Fruit fly (Drosophila melanogaster) whole organism, pupa: ENCODE data around the gene CG42470.

Experiments
- CG10348 ChIP-seq: fragments of 200-800 bp; sonication (Bioruptor generic); IDR thresholded peaks from 2 replicates; pipeline ENCODE4 v1.3.6; 2022; ENCODE audit warnings: missing biosample characterization, missing genetic modification characterization
- CG13204 ChIP-seq: fragments of 200-800 bp; sonication (Bioruptor generic); optimal IDR thresholded peaks from 2 replicates; lab custom pipeline; 2018; ENCODE audit warnings: missing biosample characterization, mild to moderate bottlenecking, missing genetic modification characterization, moderate library complexity
- CG15710 ChIP-seq: fragments of 200-800 bp; sonication (Bioruptor generic); optimal IDR thresholded peaks from 2 replicates; lab custom pipeline; 2018; ENCODE audit warnings: missing biosample characterization, mild to moderate bottlenecking, missing genetic modification characterization, moderate library complexity
- CG17806 ChIP-seq: fragments of 200-800 bp; sonication (Bioruptor generic); optimal IDR thresholded peaks from 2 replicates; lab custom pipeline; 2018; ENCODE audit warnings: missing biosample characterization, mild to moderate bottlenecking, missing genetic modification characterization, moderate library complexity
- CG34367 ChIP-seq: fragments of 200-800 bp; sonication (Bioruptor generic); optimal IDR thresholded peaks from 2 replicates; lab custom pipeline; 2018; ENCODE audit warnings: missing biosample characterization, mild to moderate bottlenecking, missing genetic modification characterization
- CG4496 ChIP-seq: fragments of 200-800 bp; sonication (Bioruptor generic); IDR thresholded peaks from 3 replicates; pipeline ENCODE4 v1.3.6; 2022; ENCODE audit warnings: missing biosample characterization, missing genetic modification characterization
- CG8159 ChIP-seq: fragments of 200-800 bp; sonication (Bioruptor generic); optimal IDR thresholded peaks from 3 replicates; lab custom pipeline; 2018; ENCODE audit warnings: missing biosample characterization, mild to moderate bottlenecking, missing genetic modification characterization, moderate library complexity
- Ets98B ChIP-seq: fragments of 200-800 bp; sonication (Bioruptor generic); IDR thresholded peaks from 2 replicates; pipeline ENCODE4 v1.3.6; 2022; ENCODE audit warnings: missing biosample characterization, missing genetic modification characterization
- Pif1A ChIP-seq: fragments of 200-800 bp; sonication (Bioruptor generic); optimal IDR thresholded peaks from 3 replicates; lab custom pipeline; 2016; ENCODE audit warnings: missing biosample characterization, missing genetic modification characterization
- Pif1B ChIP-seq: fragments of 200-800 bp; sonication (Bioruptor generic); optimal IDR thresholded peaks from 3 replicates; lab custom pipeline; 2016; ENCODE audit warnings: missing biosample characterization, missing genetic modification characterization
- Snoo ChIP-seq: fragments of 200-800 bp; sonication (Bioruptor generic); optimal IDR thresholded peaks from 3 replicates; lab custom pipeline; 2017; ENCODE audit warnings: missing biosample characterization, mild to moderate bottlenecking, missing genetic modification characterization, inconsistent platforms
- gl ChIP-seq: fragments of 200-800 bp; sonication (Bioruptor generic); optimal IDR thresholded peaks from 2 replicates; lab custom pipeline; 2018; ENCODE audit warnings: missing biosample characterization, mild to moderate bottlenecking, missing genetic modification characterization

DNA sequence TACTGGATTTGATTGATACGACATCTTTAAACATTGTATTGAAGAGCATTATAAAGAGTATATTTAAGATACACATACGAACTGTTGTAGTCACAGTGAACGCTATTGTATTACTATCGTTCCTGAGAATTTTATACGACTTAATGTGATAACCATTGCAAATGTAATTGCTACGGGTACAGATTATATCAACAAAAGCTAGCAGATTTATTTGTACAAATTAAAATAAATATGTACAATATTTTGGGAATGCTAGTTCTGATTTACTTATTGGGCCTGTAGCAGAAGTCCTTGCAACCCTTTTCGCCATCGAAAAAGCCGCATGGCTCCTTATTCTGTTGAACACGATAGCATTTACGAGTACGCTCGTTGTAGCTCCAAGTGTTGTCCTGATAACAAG is at the start of gene CG42470:
- TF ChIP-seq CG13204 (GFP tag; lab: Kevin White, UChicago), result no peak
- no peak for TF ChIP-seq gl (tag; lab: Kevin White, UChicago)
- TF ChIP-seq Pif1A (GFP tag; lab: Kevin White, UChicago), result no peak
- no peak for TF ChIP-seq CG10348 (GFP tag; lab: Robert Waterston, UW)
- TF ChIP-seq CG17806 (tag; lab: Kevin White, UChicago), result no peak
- TF ChIP-seq Ets98B (GFP tag; lab: Robert Waterston, UW), result no peak
- no peak for TF ChIP-seq CG4496 (GFP tag; lab: Robert Waterston, UW)
- no peak for TF ChIP-seq Snoo (tag; lab: Kevin White, UChicago)
- TF ChIP-seq CG8159 (tag; lab: Kevin White, UChicago), result no peak
- no peak for TF ChIP-seq CG15710
- TF ChIP-seq CG34367, result no peak
- TF ChIP-seq Pif1B (GFP tag; lab: Kevin White, UChicago), result no peak
